Worm (Caenorhabditis elegans): ENCODE results near the gene ttr-24.

Gene ttr-24

ce11 chrV:18508564-18508963 is 47.9 kb downstream of the ttr-24 start, which contains the start of gene Y51A2D.1:
Gene Y51A2D.1, plus strand, starts transcription at chrV:18508864.
- TF ChIP-seq T26A5.8 (tag; optimal IDR thresholded peaks at IDR 0.05) (no peak), hlh-26 (GFP tag; conservative IDR thresholded peaks at IDR 0.05) (no peak), hmg-1.2 (GFP tag; IDR thresholded peaks at IDR 0.05) (no peak), pbrm-1 (GFP tag; IDR thresholded peaks at IDR 0.05) (no peak), hsf-1 (GFP tag; IDR thresholded peaks at IDR 0.05) (no peak), madf-6 (GFP tag; IDR thresholded peaks at IDR 0.05) (no peak), athp-1 (tag; optimal IDR thresholded peaks at IDR 0.05) (no peak), egrh-3 (GFP tag; IDR thresholded peaks at IDR 0.05) (no peak), F39B2.1 (GFP tag; IDR thresholded peaks at IDR 0.05) (no peak), D2030.7 (GFP tag; IDR thresholded peaks at IDR 0.05) (no peak), ceh-40 (GFP tag; IDR thresholded peaks at IDR 0.05) (no peak), Y53G8AR.9 (GFP tag; conservative IDR thresholded peaks at IDR 0.05) (no peak), aptf-3 (GFP tag; IDR thresholded peaks at IDR 0.05) (no peak), ceh-79 (tag; optimal IDR thresholded peaks at IDR 0.05) (no peak), lin-54 (GFP tag; optimal IDR thresholded peaks at IDR 0.05) (no peak), ekl-4 (GFP tag; IDR thresholded peaks at IDR 0.05) (no peak), F49E8.2 (tag; optimal IDR thresholded peaks at IDR 0.05; ENCODE audit: insufficient read depth) (no peak)

- TF ChIP-seq zfh-2 (GFP tag; conservative IDR thresholded peaks at IDR 0.05), result peak; percentile 54
- TF ChIP-seq attf-3 (GFP tag; conservative IDR thresholded peaks at IDR 0.05), result no peak
These were observed 49.7 kb downstream of the ttr-24 start for ce11 chrV:18506772-18507171.
